ENCODE assay signal across 4 fruit fly cellular contexts in genomic region chr3R:10512273-10512672, dm6.
TF ChIP-seq lines count a peak whose summit lies in the region.

No protein-coding gene starts in this region.

- no peak for TF ChIP-seq CTCF in whole organism, embryonic (GFP tag; optimal IDR thresholded peaks at IDR 0.05; lab: Kevin White, UChicago)

TF ChIP-seq in whole organism, embryonic, 481 proteins besides CTCF, POLR2A, EP300 and RAD21 (continues in another document):
- TF ChIP-seq CG12104 (GFP tag; optimal IDR thresholded peaks at IDR 0.05; lab: Kevin White, UChicago) = no peak
- TF ChIP-seq CG1792 (GFP tag; optimal IDR thresholded peaks at IDR 0.05; lab: Kevin White, UChicago) = no peak
- TF ChIP-seq Med (GFP tag; lab: Kevin White, UChicago) = peak; percentile 50
- no peak for TF ChIP-seq tio (GFP tag; optimal IDR thresholded peaks at IDR 0.05; lab: Kevin White, UChicago)
- no peak for TF ChIP-seq Ptx1 (GFP tag; IDR thresholded peaks at IDR 0.05; lab: Robert Waterston, UW)
- TF ChIP-seq grau (tag; optimal IDR thresholded peaks at IDR 0.05; lab: Kevin White, UChicago) = no peak
- TF ChIP-seq CG1603 (tag; optimal IDR thresholded peaks at IDR 0.05; lab: Kevin White, UChicago) = peak; percentile 11
- TF ChIP-seq trem (tag; optimal IDR thresholded peaks at IDR 0.05; lab: Kevin White, UChicago) = no peak
- no peak for TF ChIP-seq Opbp (GFP tag; IDR thresholded peaks at IDR 0.05; lab: Robert Waterston, UW; ENCODE audit: partially characterized antibody)
- no peak for TF ChIP-seq pita (GFP tag; optimal IDR thresholded peaks at IDR 0.05; lab: Kevin White, UChicago)
- no peak for TF ChIP-seq pan (optimal IDR thresholded peaks at IDR 0.05; lab: Kevin White, UChicago)
- TF ChIP-seq pan (GFP tag; optimal IDR thresholded peaks at IDR 0.05 in 1 of 2, IDR thresholded peaks at IDR 0.05 in 1 of 2) = no peak
- TF ChIP-seq CG4282 (GFP tag; optimal IDR thresholded peaks at IDR 0.05; lab: Kevin White, UChicago) = no peak
- no peak for TF ChIP-seq h (optimal IDR thresholded peaks at IDR 0.05; lab: Kevin White, UChicago)
- no peak for TF ChIP-seq CG17328 (GFP tag; IDR thresholded peaks at IDR 0.05; lab: Robert Waterston, UW)
- TF ChIP-seq CG14965 (GFP tag; optimal IDR thresholded peaks at IDR 0.05; lab: Kevin White, UChicago; ENCODE audit: borderline replicate concordance) = no peak
- no peak for TF ChIP-seq Rfx (GFP tag; IDR thresholded peaks at IDR 0.05; lab: Robert Waterston, UW)
- TF ChIP-seq sens (GFP tag; lab: Kevin White, UChicago) = peak; percentile 7
- no peak for TF ChIP-seq NC2β (GFP tag; optimal IDR thresholded peaks at IDR 0.05; lab: Kevin White, UChicago)
- TF ChIP-seq ttk (GFP tag; IDR thresholded peaks at IDR 0.05; lab: Robert Waterston, UW) = no peak
- no peak for TF ChIP-seq CG9797 (GFP tag; optimal IDR thresholded peaks at IDR 0.05; lab: Kevin White, UChicago)
- TF ChIP-seq CG2712 (tag; optimal IDR thresholded peaks at IDR 0.05; lab: Kevin White, UChicago) = peak; percentile 12
- TF ChIP-seq ind (GFP tag; optimal IDR thresholded peaks at IDR 0.05; lab: Kevin White, UChicago) = no peak
- TF ChIP-seq Ets65A (GFP tag; lab: Kevin White, UChicago) = peak; percentile 67

TF ChIP-seq in whole organism, prepupa, 60 proteins besides CTCF, POLR2A, EP300 and RAD21:
- TF ChIP-seq topi (GFP tag; optimal IDR thresholded peaks at IDR 0.05; lab: Kevin White, UChicago) = peak; percentile 28
- peak; percentile 51 for TF ChIP-seq svp (GFP tag; lab: Kevin White, UChicago)
- TF ChIP-seq esn (GFP tag; optimal IDR thresholded peaks at IDR 0.05; lab: Kevin White, UChicago) = peak; percentile 10
- TF ChIP-seq CG6276 (GFP tag; optimal IDR thresholded peaks at IDR 0.05; lab: Kevin White, UChicago) = no peak

TF ChIP-seq in whole organism, pupa, 21 proteins besides CTCF, POLR2A, EP300 and RAD21:
- no peak for TF ChIP-seq D1 (tag; optimal IDR thresholded peaks at IDR 0.05; lab: Kevin White, UChicago)
- no peak for TF ChIP-seq CG13204 (GFP tag; optimal IDR thresholded peaks at IDR 0.05; lab: Kevin White, UChicago)
- TF ChIP-seq CG9948 (tag; optimal IDR thresholded peaks at IDR 0.05; lab: Kevin White, UChicago) = no peak
- TF ChIP-seq gl (tag; optimal IDR thresholded peaks at IDR 0.05; lab: Kevin White, UChicago) = no peak
- peak; percentile 10 for TF ChIP-seq CG14655 (GFP tag; optimal IDR thresholded peaks at IDR 0.05; lab: Kevin White, UChicago)
- no peak for TF ChIP-seq Pif1A (GFP tag; optimal IDR thresholded peaks at IDR 0.05; lab: Kevin White, UChicago)
- TF ChIP-seq CG17806 (tag; optimal IDR thresholded peaks at IDR 0.05; lab: Kevin White, UChicago) = peak; percentile 12
- no peak for TF ChIP-seq Ets98B (GFP tag; IDR thresholded peaks at IDR 0.05; lab: Robert Waterston, UW)
- 0 out of 3 replicates have a peak, but pooled peaks have one; percentile 23 for TF ChIP-seq fd96Ca (GFP tag; IDR thresholded peaks at IDR 0.05; lab: Robert Waterston, UW)
- 0 out of 3 replicates have a peak, but pooled peaks have one; percentile 21 for TF ChIP-seq CG4496 (GFP tag; IDR thresholded peaks at IDR 0.05; lab: Robert Waterston, UW)

TF ChIP-seq in whole organism, wandering third instar larva, 38 proteins besides CTCF, POLR2A, EP300 and RAD21:
- no peak for TF ChIP-seq tai (GFP tag; optimal IDR thresholded peaks at IDR 0.05; lab: Kevin White, UChicago)
- TF ChIP-seq sage (GFP tag; optimal IDR thresholded peaks at IDR 0.05; lab: Kevin White, UChicago) = peak; percentile 12
- no peak for TF ChIP-seq pan (optimal IDR thresholded peaks at IDR 0.05; lab: Kevin White, UChicago)
- TF ChIP-seq jim (GFP tag; optimal IDR thresholded peaks at IDR 0.05; lab: Kevin White, UChicago) = no peak
- peak; percentile 42 for TF ChIP-seq h (GFP tag; optimal IDR thresholded peaks at IDR 0.05; lab: Kevin White, UChicago)
- no peak for TF ChIP-seq Mio (GFP tag; optimal IDR thresholded peaks at IDR 0.05; lab: Kevin White, UChicago)
- TF ChIP-seq sv (GFP tag; optimal IDR thresholded peaks at IDR 0.05; lab: Kevin White, UChicago) = no peak
- peak in 1 of 2 experiments; percentile 57 for TF ChIP-seq foxo (GFP tag; optimal IDR thresholded peaks at IDR 0.05; lab: Kevin White, UChicago)
- peak; percentile 43 for TF ChIP-seq HLH106 (tag; optimal IDR thresholded peaks at IDR 0.05; lab: Kevin White, UChicago)
- no peak for TF ChIP-seq woc (GFP tag; optimal IDR thresholded peaks at IDR 0.05; lab: Kevin White, UChicago)
- no peak for TF ChIP-seq dsf (GFP tag; optimal IDR thresholded peaks at IDR 0.05; lab: Kevin White, UChicago; ENCODE audit: borderline replicate concordance)
- peak; percentile 52 for TF ChIP-seq fru (GFP tag; optimal IDR thresholded peaks at IDR 0.05; lab: Kevin White, UChicago)
- TF ChIP-seq CG32264 (GFP tag; optimal IDR thresholded peaks at IDR 0.05; lab: Kevin White, UChicago) = no peak
- TF ChIP-seq dl (GFP tag; optimal IDR thresholded peaks at IDR 0.05; lab: Kevin White, UChicago; ENCODE audit: insufficient read depth in 1 of 2, partially characterized antibody in 2 of 2) = no peak
- no peak for TF ChIP-seq dmrt93B (GFP tag; optimal IDR thresholded peaks at IDR 0.05; lab: Kevin White, UChicago)
